Worm (Caenorhabditis elegans) whole organism, L3 larva: ENCODE results near the gene srz-11.
"Not testable (repeated sequence)": the region's sequence is repeated elsewhere in the genome, so short reads cannot be mapped to it uniquely, and the experiment has no call there.

ENCODE experiments used
- R02D3.7 ChIP-seq: fragments of 150-350 bp; optimal IDR thresholded peaks from 2 replicates; lab custom pipeline; 2014; ENCODE audit warnings: missing biosample characterization, missing genetic modification characterization
- ZK546.5 ChIP-seq: sonication (generic microtip); optimal IDR thresholded peaks from 2 replicates; lab custom pipeline; 2017; ENCODE audit warnings: missing biosample characterization, missing genetic modification characterization
- aly-2 ChIP-seq: fragments of 150-350 bp; optimal IDR thresholded peaks from 2 replicates; lab custom pipeline; 2014; ENCODE audit warnings: missing biosample characterization, missing genetic modification characterization
- ama-1 ChIP-seq: fragments of 150-350 bp; optimal IDR thresholded peaks from 2 replicates; lab custom pipeline; 2018
- ceh-28 ChIP-seq: fragments of 150-350 bp; optimal IDR thresholded peaks from 2 replicates; lab custom pipeline; 2014; ENCODE audit warnings: missing biosample characterization, missing genetic modification reagents, missing genetic modification characterization
- daf-12 ChIP-seq: fragments of 150-350 bp; optimal IDR thresholded peaks from 2 replicates; lab custom pipeline; 2014; ENCODE audit warnings: missing biosample characterization, missing genetic modification reagents, missing genetic modification characterization
- egl-27 ChIP-seq: sonication (generic microtip); optimal IDR thresholded peaks from 4 replicates; lab custom pipeline; 2017; ENCODE audit warnings: missing biosample characterization, missing genetic modification reagents, missing genetic modification characterization
- egl-5 ChIP-seq: fragments of 150-350 bp; optimal IDR thresholded peaks from 2 replicates; lab custom pipeline; 2017; ENCODE audit warnings: missing biosample characterization, missing genetic modification reagents, missing genetic modification characterization, inconsistent platforms
- elt-1 ChIP-seq: fragments of 150-350 bp; optimal IDR thresholded peaks from 2 replicates; lab custom pipeline; 2014; ENCODE audit warnings: missing biosample characterization, missing genetic modification characterization
- elt-2 ChIP-seq: sonication (generic microtip); optimal IDR thresholded peaks from 2 replicates; lab custom pipeline; 2016; ENCODE audit warnings: missing genetic modification reagents, mild to moderate bottlenecking, missing genetic modification characterization, missing compliant biosample characterization
- eor-1 ChIP-seq, 2 experiments: fragments of 150-350 bp; optimal IDR thresholded peaks; 2 replicates each; lab custom pipeline; 2014 to 2018; ENCODE audit warnings: missing biosample characterization in 2 of 2, missing genetic modification characterization in 2 of 2
- fkh-10 ChIP-seq: sonication (generic microtip); optimal IDR thresholded peaks from 2 replicates; lab custom pipeline; 2017; ENCODE audit warnings: missing biosample characterization, missing genetic modification reagents, missing genetic modification characterization
- fos-1 ChIP-seq: fragments of 150-350 bp; optimal IDR thresholded peaks from 2 replicates; lab custom pipeline; 2014; ENCODE audit warnings: missing biosample characterization, missing genetic modification characterization
- hmg-11 ChIP-seq: sonication (generic microtip); optimal IDR thresholded peaks from 2 replicates; lab custom pipeline; 2016; ENCODE audit warnings: missing genetic modification characterization, missing compliant biosample characterization
- lin-15B ChIP-seq: fragments of 150-350 bp; optimal IDR thresholded peaks from 2 replicates; lab custom pipeline; 2014; ENCODE audit warnings: missing biosample characterization, missing genetic modification characterization
- lsy-12 ChIP-seq: sonication (generic microtip); optimal IDR thresholded peaks from 2 replicates; lab custom pipeline; 2016; ENCODE audit warnings: mild to moderate bottlenecking, missing genetic modification characterization, missing compliant biosample characterization
- nfya-1 ChIP-seq: sonication (generic microtip); optimal IDR thresholded peaks from 2 replicates; lab custom pipeline; 2017; ENCODE audit warnings: missing genetic modification characterization, mild to moderate bottlenecking, missing compliant biosample characterization, antibody characterized with exemption, moderate library complexity; ENCODE audit not compliant: insufficient read depth
- nhr-11 ChIP-seq: fragments of 150-350 bp; optimal IDR thresholded peaks from 2 replicates; lab custom pipeline; 2014; ENCODE audit warnings: missing biosample characterization, missing genetic modification characterization
- nhr-12 ChIP-seq: fragments of 150-350 bp; optimal IDR thresholded peaks from 2 replicates; lab custom pipeline; 2014; ENCODE audit warnings: missing biosample characterization, missing genetic modification characterization
- nhr-237 ChIP-seq: fragments of 150-350 bp; optimal IDR thresholded peaks from 2 replicates; lab custom pipeline; 2014; ENCODE audit warnings: missing biosample characterization, missing genetic modification characterization
- nhr-28 ChIP-seq: fragments of 150-350 bp; optimal IDR thresholded peaks from 2 replicates; lab custom pipeline; 2014; ENCODE audit warnings: missing biosample characterization, missing genetic modification characterization
- nhr-67 ChIP-seq: fragments of 150-350 bp; optimal IDR thresholded peaks from 2 replicates; lab custom pipeline; 2014; ENCODE audit warnings: missing biosample characterization, missing genetic modification characterization
- nhr-77 ChIP-seq: fragments of 150-350 bp; optimal IDR thresholded peaks from 2 replicates; lab custom pipeline; 2014; ENCODE audit warnings: missing biosample characterization, missing genetic modification characterization
- pha-4 ChIP-seq: fragments of 150-350 bp; optimal IDR thresholded peaks from 2 replicates; lab custom pipeline; 2014; ENCODE audit warnings: missing biosample characterization, missing genetic modification reagents, missing genetic modification characterization
- skn-1 ChIP-seq: fragments of 150-350 bp; optimal IDR thresholded peaks from 2 replicates; lab custom pipeline; 2014; ENCODE audit warnings: missing biosample characterization, missing genetic modification characterization
- unc-39 ChIP-seq: sonication (generic microtip); optimal IDR thresholded peaks from 4 replicates; lab custom pipeline; 2017; ENCODE audit warnings: missing biosample characterization, missing genetic modification characterization
- zag-1 ChIP-seq: fragments of 150-350 bp; optimal IDR thresholded peaks from 2 replicates; lab custom pipeline; 2014; ENCODE audit warnings: missing biosample characterization, missing genetic modification characterization
- ztf-11 ChIP-seq: fragments of 150-350 bp; optimal IDR thresholded peaks from 2 replicates; lab custom pipeline; 2014; ENCODE audit warnings: missing biosample characterization, missing genetic modification characterization
- ztf-4 ChIP-seq: fragments of 150-350 bp; optimal IDR thresholded peaks from 2 replicates; lab custom pipeline; 2014; ENCODE audit warnings: missing biosample characterization, missing genetic modification characterization

The srz-11 gene

DNA sequence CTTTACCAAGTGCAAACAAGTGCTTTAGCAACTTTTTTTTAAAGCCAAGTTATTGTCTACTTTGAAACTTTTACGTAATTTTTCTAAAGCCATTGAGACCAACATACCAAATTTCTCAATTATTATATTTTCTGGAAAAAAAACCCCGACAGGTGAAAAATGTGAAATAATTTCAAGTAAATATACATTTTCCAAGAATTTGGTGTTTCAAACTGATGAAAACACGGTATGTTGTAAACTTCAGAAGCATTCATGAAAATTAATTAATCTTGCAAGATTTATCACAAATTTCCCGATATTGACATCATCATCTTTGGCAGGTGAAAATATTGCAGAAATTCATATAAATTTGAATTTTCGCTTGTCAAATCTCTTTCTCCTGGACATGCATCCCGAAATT lies at the start of gene srz-11:
Gene srz-11, plus strand, starts transcription at position 386 of the 400 bp plus-strand sequence.
- no peak for TF ChIP-seq ztf-11 (tag; lab: Kevin White, UChicago)
- TF ChIP-seq nhr-237, result no peak
- peak; percentile 15 for TF ChIP-seq nhr-11 (tag; lab: Kevin White, UChicago)
- TF ChIP-seq, all 47 proteins: peak for 1

DNA sequence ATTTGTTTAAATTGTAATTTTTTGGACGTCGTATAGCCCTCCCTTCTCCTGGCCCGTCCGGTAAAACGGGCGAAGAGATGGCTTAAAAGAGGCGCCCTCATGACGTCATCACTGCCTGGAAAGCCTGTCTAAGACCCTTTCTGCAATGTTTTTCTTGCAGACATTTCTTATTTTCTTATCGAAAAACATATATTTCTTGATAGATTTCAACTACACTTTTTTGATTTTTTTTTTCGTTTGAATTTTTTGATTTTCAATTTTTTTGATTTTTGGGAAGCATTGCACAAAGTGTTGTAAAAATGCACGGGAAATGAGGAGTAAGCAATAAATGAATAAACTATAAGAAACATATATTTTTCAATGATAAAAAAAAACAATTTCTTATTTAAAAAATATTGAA lies 48.9 kb upstream of the srz-11 start, which contains the start of gene T01G5.6:
Gene T01G5.6, minus strand, starts transcription at position 101 of the 400 bp plus-strand sequence.
- TF ChIP-seq fkh-10 (GFP tag; lab: Kevin White, UChicago) (no peak), nhr-77 (tag; lab: Kevin White, UChicago) (no peak), lin-15B (tag; lab: Kevin White, UChicago) (no peak), R02D3.7 (tag; lab: Kevin White, UChicago) (no peak), egl-5 (tag; lab: Kevin White, UChicago) (no peak), nhr-28 (tag; lab: Kevin White, UChicago) (no peak), aly-2 (tag; lab: Kevin White, UChicago) (no peak), nhr-12 (tag; lab: Kevin White, UChicago) (no peak), pha-4 (tag; lab: Kevin White, UChicago) (no peak), zag-1 (no peak), fos-1 (tag; lab: Kevin White, UChicago) (no peak), elt-2 (no peak), nhr-11 (tag; lab: Kevin White, UChicago) (no peak), hmg-11 (tag; lab: Kevin White, UChicago) (no peak), ztf-11 (tag; lab: Kevin White, UChicago) (no peak)

- TF ChIP-seq ama-1; elt-2; nhr-11 (tag; lab: Kevin White, UChicago): not testable (repeated sequence)
- TF ChIP-seq, all 47 proteins: peak for 0; not testable (repeated sequence) for 47
Observed at ce11 chrV:15115968-15116367, 46.9 kb upstream of the srz-11 start, which contains the start of gene T01G5.8. Gene T01G5.8, plus strand, starts transcription at chrV:15116268.

- TF ChIP-seq R02D3.7 (tag; lab: Kevin White, UChicago), result no peak
- TF ChIP-seq ceh-28, result no peak
Observed at ce11 chrV:15119517-15119916, 43.4 kb upstream of the srz-11 start, which contains the start of gene flor-1. Gene flor-1, minus strand, starts transcription at chrV:15119617.

DNA sequence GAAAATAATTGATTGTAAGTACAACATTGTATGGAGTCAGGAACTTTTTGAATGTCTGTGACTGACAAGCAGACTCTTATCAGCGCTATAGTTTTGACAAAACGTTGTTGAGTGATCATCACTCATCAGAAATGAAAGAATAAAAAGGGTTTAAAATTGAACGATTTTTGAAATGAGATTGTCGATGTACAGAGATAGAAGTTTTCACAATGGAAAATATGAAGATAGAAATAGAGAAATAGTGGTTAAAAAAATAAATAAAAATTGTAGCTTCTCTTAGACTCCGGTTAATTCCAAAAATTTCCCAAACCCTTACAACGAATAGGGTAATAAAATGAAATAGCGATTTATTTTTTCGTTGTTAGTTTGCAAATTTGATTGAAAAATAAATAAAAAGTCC lies 37.7 kb upstream of the srz-11 start, which contains the start of gene ugt-30:
Gene ugt-30, minus strand, starts transcription at position 101 of the 400 bp plus-strand sequence.
- not testable (repeated sequence) for TF ChIP-seq R02D3.7 (tag; lab: Kevin White, UChicago); nfya-1 (tag; lab: Kevin White, UChicago); eor-1 (tag; optimal IDR thresholded peaks at IDR 0.05; lab: Kevin White, UChicago)

DNA sequence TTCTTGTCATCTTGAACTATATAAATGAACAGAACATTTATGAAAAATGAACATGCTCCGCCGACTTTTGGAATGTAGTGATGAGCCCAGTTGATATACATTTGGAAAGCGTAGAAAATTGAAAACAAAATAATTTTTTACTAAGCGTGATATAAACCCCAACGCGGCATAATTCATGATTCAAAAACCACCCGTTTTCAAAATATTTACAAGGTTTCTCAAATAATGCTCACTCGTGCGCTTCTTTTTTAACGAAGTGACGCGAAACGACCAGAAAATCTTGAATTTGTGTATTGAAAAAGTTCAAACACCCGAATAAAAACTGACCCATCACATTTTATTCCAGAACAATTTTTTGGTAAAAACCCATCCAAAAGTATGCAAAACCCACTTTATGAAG lies 35.5 kb upstream of the srz-11 start, which contains the start of gene srj-27:
Gene srj-27, minus strand, starts transcription at position 101 of the 400 bp plus-strand sequence.
- no peak for TF ChIP-seq lin-15B (tag; lab: Kevin White, UChicago)
- no peak for TF ChIP-seq pha-4 (tag; lab: Kevin White, UChicago)
- no peak for TF ChIP-seq nhr-237
- no peak for TF ChIP-seq ztf-4 (tag; lab: Kevin White, UChicago)
- TF ChIP-seq nhr-28 (tag; lab: Kevin White, UChicago), result no peak
- no peak for TF ChIP-seq skn-1 (tag; lab: Kevin White, UChicago)
- no peak for TF ChIP-seq nhr-12 (tag; lab: Kevin White, UChicago)
- no peak for TF ChIP-seq nfya-1 (tag; lab: Kevin White, UChicago)
- TF ChIP-seq daf-12 (tag; lab: Kevin White, UChicago), result no peak
- TF ChIP-seq nhr-11 (tag; lab: Kevin White, UChicago), result no peak
- TF ChIP-seq unc-39 (tag; lab: Kevin White, UChicago), result no peak
- no peak for TF ChIP-seq lsy-12 (tag; lab: Kevin White, UChicago)

DNA sequence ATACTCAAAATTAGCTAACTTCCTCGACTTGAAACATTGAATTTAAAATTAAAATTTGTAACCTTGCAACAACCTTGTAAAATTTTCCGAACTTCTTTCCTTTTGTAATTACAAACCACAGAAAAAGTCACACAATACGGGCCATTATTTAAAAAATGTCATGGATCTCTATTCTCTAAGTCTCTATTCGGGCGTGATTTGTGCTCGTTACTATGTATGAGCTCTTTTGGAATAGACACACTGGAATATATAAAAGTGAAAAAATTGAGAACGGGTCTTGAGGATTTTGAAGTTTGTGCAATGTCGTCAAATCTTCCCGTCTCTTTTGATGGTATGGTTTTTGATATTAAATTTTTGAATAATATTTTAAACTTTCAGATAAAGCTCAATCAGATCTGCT lies 34.9 kb upstream of the srz-11 start, which contains the start of gene srr-7:
Gene srr-7, plus strand, starts transcription at position 301 of the 400 bp plus-strand sequence.
- no peak for TF ChIP-seq ZK546.5 (tag; lab: Kevin White, UChicago)
- no peak for TF ChIP-seq lin-15B (tag; lab: Kevin White, UChicago)
- no peak for TF ChIP-seq nfya-1 (tag; lab: Kevin White, UChicago)
- TF ChIP-seq nhr-28 (tag; lab: Kevin White, UChicago), result no peak
- TF ChIP-seq elt-1 (tag; lab: Kevin White, UChicago), result no peak
- TF ChIP-seq zag-1, result no peak
- no peak for TF ChIP-seq nhr-67 (tag; lab: Kevin White, UChicago)
- TF ChIP-seq egl-27 (tag; lab: Kevin White, UChicago), result no peak
- TF ChIP-seq ama-1, result no peak
- TF ChIP-seq, all 47 proteins: peak for 0
